Worm (Caenorhabditis elegans): ENCODE data around the gene aipr-1.

DNA sequence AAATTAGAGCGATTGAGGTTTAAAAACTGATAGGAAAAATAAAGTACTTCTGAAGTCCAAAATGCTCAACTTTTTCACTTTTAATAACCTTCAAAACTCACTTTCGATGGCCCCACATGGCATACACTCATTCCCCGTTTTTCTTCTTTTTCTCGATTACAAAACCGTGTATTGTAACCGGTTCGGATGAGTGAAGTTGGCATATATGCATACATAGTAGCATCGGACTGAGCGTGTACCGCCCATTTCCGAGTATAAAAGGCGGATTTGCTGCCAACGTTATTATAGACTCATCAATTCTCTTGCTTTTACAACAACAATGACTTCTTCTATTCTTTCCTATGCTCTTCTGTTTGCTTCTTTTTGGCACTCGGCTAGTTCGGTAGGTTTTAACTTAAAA lies 11.3 kb downstream of the aipr-1 start, which contains the start of gene C56C10.4:
- no peak for TF ChIP-seq nhr-11 (tag; optimal IDR thresholded peaks at IDR 0.05)
- no peak for TF ChIP-seq fkh-10 (GFP tag; optimal IDR thresholded peaks at IDR 0.05)
- TF ChIP-seq efl-1 (optimal IDR thresholded peaks at IDR 0.05), result no peak
- no peak for TF ChIP-seq efl-1 (GFP tag; optimal IDR thresholded peaks at IDR 0.05 in 1 of 2)
- no peak for TF ChIP-seq dpl-1 (GFP tag; optimal IDR thresholded peaks at IDR 0.05)
- no peak for TF ChIP-seq sox-4 (tag; optimal IDR thresholded peaks at IDR 0.05)
- no peak for TF ChIP-seq nhr-20 (tag; optimal IDR thresholded peaks at IDR 0.05)
- TF ChIP-seq mdl-1 (tag; optimal IDR thresholded peaks at IDR 0.05), result no peak
- no peak for TF ChIP-seq aha-1 (tag; optimal IDR thresholded peaks at IDR 0.05)
